Worm (Caenorhabditis elegans) whole organism, young adult: Measurements from ENCODE around the gene VY10G11R.1.

ENCODE experiments used
- B0336.3 ChIP-seq: fragments of 200-800 bp; sonication (Bioruptor generic); IDR thresholded peaks from 2 replicates; pipeline ENCODE4 v1.3.6; 2022; ENCODE audit warnings: missing genetic modification characterization, missing compliant biosample characterization
- D2030.7 ChIP-seq: fragments of 200-800 bp; sonication (Bioruptor generic); IDR thresholded peaks from 2 replicates; pipeline ENCODE4 v1.3.6; 2022; ENCODE audit warnings: missing genetic modification reagents, missing genetic modification characterization, missing compliant biosample characterization
- F37B4.10 ChIP-seq: fragments of 200-800 bp; sonication (Bioruptor generic); IDR thresholded peaks from 2 replicates; pipeline ENCODE4 v1.3.6; 2022; ENCODE audit warnings: missing genetic modification characterization, missing compliant biosample characterization
- F55B11.4 ChIP-seq: sonication (generic microtip); optimal IDR thresholded peaks from 2 replicates; lab custom pipeline; 2016; ENCODE audit warnings: missing compliant biosample characterization, missing genetic modification characterization, borderline replicate concordance; ENCODE audit not compliant: insufficient read depth
- K12H6.12 ChIP-seq: fragments of 200-800 bp; sonication (Bioruptor generic); optimal IDR thresholded peaks from 2 replicates; lab custom pipeline; 2018; ENCODE audit warnings: mild to moderate bottlenecking, missing genetic modification characterization, missing compliant biosample characterization
- Y53G8AR.9 ChIP-seq: fragments of 200-800 bp; sonication (Bioruptor generic); conservative IDR thresholded peaks from 2 replicates; pipeline ENCODE4 v1.3.6; 2022; ENCODE audit warnings: missing genetic modification reagents, missing genetic modification characterization, missing compliant biosample characterization
- Y56A3A.18 ChIP-seq: fragments of 200-800 bp; sonication (Bioruptor generic); IDR thresholded peaks from 2 replicates; pipeline ENCODE4 v1.3.6; 2022; ENCODE audit warnings: missing genetic modification reagents, missing genetic modification characterization, missing compliant biosample characterization
- ZK185.1 ChIP-seq: sonication (generic microtip); optimal IDR thresholded peaks from 2 replicates; lab custom pipeline; 2016; ENCODE audit warnings: mild to moderate bottlenecking, missing genetic modification characterization, missing compliant biosample characterization; ENCODE audit not compliant: poor library complexity, severe bottlenecking
- ama-1 ChIP-seq, 3 experiments: fragments of 150-350 bp in 1 of 3; sonication (generic microtip) in 2 of 3; optimal IDR thresholded peaks; 2 replicates each; lab custom pipeline; 2014 to 2018; ENCODE audit warnings: missing biosample characterization in 2 of 3, missing genetic modification characterization in 2 of 3, missing genetic modification reagents in 2 of 3
- atf-7 ChIP-seq: sonication (generic microtip); optimal IDR thresholded peaks from 2 replicates; lab custom pipeline; 2017; ENCODE audit warnings: mild to moderate bottlenecking, missing genetic modification characterization, missing compliant biosample characterization
- attf-5 ChIP-seq: fragments of 200-800 bp; sonication (Bioruptor generic); optimal IDR thresholded peaks from 2 replicates; lab custom pipeline; 2018; ENCODE audit warnings: mild to moderate bottlenecking, missing genetic modification characterization, missing compliant biosample characterization
- cebp-1 ChIP-seq, 2 experiments: fragments of 200-800 bp in 1 of 2; sonication (Bioruptor generic) in 1 of 2; sonication (generic microtip) in 1 of 2; IDR thresholded peaks in 1 of 2; optimal IDR thresholded peaks in 1 of 2; 2 replicates each; pipeline versions ENCODE4 v1.3.6 to Lab custom; 2017 to 2022; ENCODE audit warnings: missing compliant biosample characterization in 2 of 2, missing genetic modification characterization in 2 of 2, mild to moderate bottlenecking in 1 of 2, missing genetic modification reagents in 1 of 2, moderate library complexity in 1 of 2
- cebp-2 ChIP-seq: fragments of 200-800 bp; sonication (Bioruptor generic); IDR thresholded peaks from 2 replicates; pipeline ENCODE4 v1.3.6; 2022; ENCODE audit warnings: missing genetic modification characterization, missing compliant biosample characterization
- ceh-100 ChIP-seq: fragments of 200-800 bp; sonication (Bioruptor generic); IDR thresholded peaks from 2 replicates; pipeline ENCODE4 v1.3.6; 2022; ENCODE audit warnings: missing genetic modification reagents, missing genetic modification characterization, missing compliant biosample characterization
- ceh-27 ChIP-seq: fragments of 200-800 bp; sonication (Bioruptor generic); optimal IDR thresholded peaks from 2 replicates; lab custom pipeline; 2018; ENCODE audit warnings: mild to moderate bottlenecking, missing genetic modification characterization, moderate library complexity, missing compliant biosample characterization
- chd-7 ChIP-seq: sonication (generic microtip); optimal IDR thresholded peaks from 2 replicates; lab custom pipeline; 2016; ENCODE audit warnings: mild to moderate bottlenecking, missing genetic modification characterization, moderate library complexity, missing compliant biosample characterization
- dox-1 ChIP-seq: fragments of 200-800 bp; sonication (Bioruptor generic); IDR thresholded peaks from 2 replicates; pipeline ENCODE4 v1.3.6; 2022; ENCODE audit warnings: missing genetic modification reagents, missing genetic modification characterization, missing compliant biosample characterization
- gei-17 ChIP-seq: fragments of 200-800 bp; sonication (Bioruptor generic); optimal IDR thresholded peaks from 2 replicates; lab custom pipeline; 2018; ENCODE audit warnings: mild to moderate bottlenecking, missing genetic modification characterization, missing compliant biosample characterization
- hmg-1.2 ChIP-seq: fragments of 200-800 bp; sonication (Bioruptor generic); IDR thresholded peaks from 2 replicates; pipeline ENCODE4 v1.3.6; 2022; ENCODE audit warnings: missing genetic modification reagents, missing genetic modification characterization, missing compliant biosample characterization
- let-607 ChIP-seq, 2 experiments: fragments of 200-800 bp in 1 of 2; sonication (Bioruptor generic) in 1 of 2; sonication (generic microtip) in 1 of 2; optimal IDR thresholded peaks; 2 replicates each; lab custom pipeline; 2016 to 2018; ENCODE audit warnings: mild to moderate bottlenecking in 2 of 2, missing compliant biosample characterization in 2 of 2, missing genetic modification characterization in 2 of 2, moderate library complexity in 2 of 2, missing genotype in 1 of 2
- lin-35 ChIP-seq, 3 experiments: fragments of 150-350 bp in 2 of 3; sonication (generic microtip) in 1 of 3; optimal IDR thresholded peaks; 2 replicates each; lab custom pipeline; 2014 to 2018; ENCODE audit warnings: missing biosample characterization in 3 of 3, missing genetic modification characterization in 3 of 3, missing genetic modification reagents in 3 of 3
- lin-40 ChIP-seq: sonication (generic microtip); optimal IDR thresholded peaks from 2 replicates; lab custom pipeline; 2016; ENCODE audit warnings: missing genetic modification characterization, mild to moderate bottlenecking, missing compliant biosample characterization, missing genotype, missing genetic modification reagents
- lir-1 ChIP-seq: fragments of 200-800 bp; sonication (Bioruptor generic); conservative IDR thresholded peaks from 2 replicates; pipeline ENCODE4 v1.3.6; 2022; ENCODE audit warnings: missing genetic modification reagents, missing genetic modification characterization, missing compliant biosample characterization
- nfya-2 ChIP-seq: fragments of 200-800 bp; sonication (Bioruptor generic); IDR thresholded peaks from 2 replicates; pipeline ENCODE4 v1.3.6; 2022; ENCODE audit warnings: missing genetic modification reagents, missing genetic modification characterization, missing compliant biosample characterization
- nhr-27 ChIP-seq: fragments of 200-800 bp; sonication (Bioruptor generic); optimal IDR thresholded peaks from 2 replicates; lab custom pipeline; 2018; ENCODE audit warnings: mild to moderate bottlenecking, missing genetic modification characterization, moderate library complexity, missing compliant biosample characterization
- nhr-80 ChIP-seq: sonication (generic microtip); optimal IDR thresholded peaks from 2 replicates; lab custom pipeline; 2016; ENCODE audit warnings: missing genetic modification characterization, missing compliant biosample characterization
- snpc-4 ChIP-seq, 5 experiments: fragments of 150-350 bp in 1 of 5; sonication (generic microtip) in 4 of 5; optimal IDR thresholded peaks; 2 replicates each; lab custom pipeline; 2014 to 2018; ENCODE audit warnings: missing genetic modification characterization in 5 of 5, missing biosample characterization in 3 of 5, antibody characterized with exemption in 2 of 5, mild to moderate bottlenecking in 2 of 5, missing compliant biosample characterization in 2 of 5, missing genotype in 2 of 5, moderate library complexity in 2 of 5, missing genetic modification reagents in 1 of 5
- somi-1 ChIP-seq: fragments of 200-800 bp; sonication (Bioruptor generic); optimal IDR thresholded peaks from 2 replicates; lab custom pipeline; 2018; ENCODE audit warnings: mild to moderate bottlenecking, missing genetic modification characterization, missing compliant biosample characterization
- unc-62 ChIP-seq: fragments of 150-350 bp; optimal IDR thresholded peaks from 2 replicates; lab custom pipeline; 2014; ENCODE audit warnings: missing biosample characterization, missing genetic modification reagents, missing genetic modification characterization
- zfh-2 ChIP-seq: fragments of 200-800 bp; sonication (Bioruptor generic); conservative IDR thresholded peaks from 2 replicates; pipeline ENCODE4 v1.3.6; 2022; ENCODE audit warnings: missing genetic modification reagents, missing genetic modification characterization, missing compliant biosample characterization
- ztf-26 ChIP-seq: sonication (generic microtip); optimal IDR thresholded peaks from 2 replicates; lab custom pipeline; 2017; ENCODE audit warnings: missing genetic modification characterization, missing compliant biosample characterization

The VY10G11R.1 gene

ce11 chrIV:16489958-16490357 is 19.2 kb upstream of the VY10G11R.1 start:
- TF ChIP-seq nhr-27 (tag; lab: Kevin White, UChicago), result no peak
- TF ChIP-seq zfh-2, result peak; percentile 48; the same call in 1 of the 2 replicates
- TF ChIP-seq atf-7 (tag; lab: Kevin White, UChicago), result no peak
- peak; percentile 15 for TF ChIP-seq ama-1 (optimal IDR thresholded peaks at IDR 0.05; lab: Kevin White, UChicago)
- no peak for TF ChIP-seq ama-1 (GFP tag; optimal IDR thresholded peaks at IDR 0.05; lab: Kevin White, UChicago)
- TF ChIP-seq D2030.7, result no peak
- TF ChIP-seq dox-1, result peak; percentile 61
- TF ChIP-seq lin-35 (GFP tag; optimal IDR thresholded peaks at IDR 0.05; lab: Kevin White, UChicago), result peak in 1 of 3 experiments; percentile 49
- peak; percentile 67 for TF ChIP-seq ceh-27 (GFP tag; lab: Kevin White, UChicago)
- peak; percentile 72 for TF ChIP-seq nhr-80 (tag; lab: Kevin White, UChicago)
- TF ChIP-seq unc-62, result peak; percentile 37
- peak in 1 of 2 experiments; percentile 24 for TF ChIP-seq let-607 (tag; optimal IDR thresholded peaks at IDR 0.05; lab: Kevin White, UChicago)
- TF ChIP-seq Y53G8AR.9 (GFP tag; lab: Robert Waterston, UW), result 0 out of 2 replicates have a peak, but pooled peaks have one; percentile 33
- 0 out of 2 replicates have a peak, but pooled peaks have one; percentile 48 for TF ChIP-seq Y56A3A.18 (GFP tag; lab: Robert Waterston, UW)
- TF ChIP-seq hmg-1.2 (GFP tag; lab: Robert Waterston, UW), result peak; percentile 44; the same call in 1 of the 2 replicates
- TF ChIP-seq B0336.3 (GFP tag; lab: Robert Waterston, UW), result peak; percentile 27; the same call in 1 of the 2 replicates
- TF ChIP-seq ceh-100 (GFP tag; lab: Robert Waterston, UW), result no peak
- TF ChIP-seq lir-1 (GFP tag; lab: Robert Waterston, UW), result no peak
- peak; percentile 69 for TF ChIP-seq ztf-26 (tag; lab: Kevin White, UChicago)
- peak; percentile 59 for TF ChIP-seq attf-5 (GFP tag; lab: Kevin White, UChicago)
- TF ChIP-seq K12H6.12 (tag; lab: Kevin White, UChicago), result no peak
- peak; percentile 39 for TF ChIP-seq ZK185.1 (tag; lab: Kevin White, UChicago)
- peak; percentile 45 for TF ChIP-seq lin-40 (tag; lab: Kevin White, UChicago)
- no peak for TF ChIP-seq cebp-1 (GFP tag; IDR thresholded peaks at IDR 0.05; lab: Robert Waterston, UW)
- peak; percentile 53 for TF ChIP-seq cebp-1 (tag; optimal IDR thresholded peaks at IDR 0.05; lab: Kevin White, UChicago)
- TF ChIP-seq snpc-4 (GFP tag; optimal IDR thresholded peaks at IDR 0.05; lab: Kevin White, UChicago), result no peak
- peak in 2 of 4 experiments; percentile 16 to 25 for TF ChIP-seq snpc-4 (tag; optimal IDR thresholded peaks at IDR 0.05; lab: Kevin White, UChicago)

- TF ChIP-seq somi-1 (GFP tag; lab: Kevin White, UChicago), result no peak
- no peak for TF ChIP-seq chd-7 (tag; lab: Kevin White, UChicago)
- no peak for TF ChIP-seq cebp-2 (GFP tag; lab: Robert Waterston, UW)
- TF ChIP-seq let-607 (tag; optimal IDR thresholded peaks at IDR 0.05; lab: Kevin White, UChicago), result no peak
- no peak for TF ChIP-seq F37B4.10 (GFP tag; lab: Robert Waterston, UW)
- no peak for TF ChIP-seq F55B11.4 (tag; lab: Kevin White, UChicago)
- no peak for TF ChIP-seq snpc-4 (GFP tag; optimal IDR thresholded peaks at IDR 0.05; lab: Kevin White, UChicago)
- no peak for TF ChIP-seq snpc-4 (tag; optimal IDR thresholded peaks at IDR 0.05; lab: Kevin White, UChicago)
- no peak for TF ChIP-seq nfya-2 (GFP tag; lab: Robert Waterston, UW)
- no peak for TF ChIP-seq gei-17
These were observed 18.1 kb upstream of the VY10G11R.1 start, which contains the start of gene rho-1 for ce11 chrIV:16488921-16489320. Gene rho-1 (minus strand): TSS chrIV:16489021.
